Worm (Caenorhabditis elegans) whole organism, L3 larva: ENCODE results near the gene clec-127.

Experiments used
- R02D3.7 ChIP-seq: fragments of 150-350 bp; optimal IDR thresholded peaks from 2 replicates; lab custom pipeline; 2014; ENCODE audit warnings: missing biosample characterization, missing genetic modification characterization
- ZK546.5 ChIP-seq: sonication (generic microtip); optimal IDR thresholded peaks from 2 replicates; lab custom pipeline; 2017; ENCODE audit warnings: missing biosample characterization, missing genetic modification characterization
- aly-2 ChIP-seq: fragments of 150-350 bp; optimal IDR thresholded peaks from 2 replicates; lab custom pipeline; 2014; ENCODE audit warnings: missing biosample characterization, missing genetic modification characterization
- ama-1 ChIP-seq: fragments of 150-350 bp; optimal IDR thresholded peaks from 2 replicates; lab custom pipeline; 2018
- ceh-16 ChIP-seq: sonication (generic microtip); optimal IDR thresholded peaks from 2 replicates; lab custom pipeline; 2017; ENCODE audit warnings: missing biosample characterization, missing genetic modification characterization
- ceh-28 ChIP-seq: fragments of 150-350 bp; optimal IDR thresholded peaks from 2 replicates; lab custom pipeline; 2014; ENCODE audit warnings: missing biosample characterization, missing genetic modification reagents, missing genetic modification characterization
- ceh-82 ChIP-seq: fragments of 150-350 bp; optimal IDR thresholded peaks from 2 replicates; lab custom pipeline; 2014; ENCODE audit warnings: missing biosample characterization, missing genetic modification characterization
- ceh-9 ChIP-seq: sonication (generic microtip); optimal IDR thresholded peaks from 2 replicates; lab custom pipeline; 2018; ENCODE audit warnings: missing biosample characterization, missing genetic modification characterization
- daf-12 ChIP-seq: fragments of 150-350 bp; optimal IDR thresholded peaks from 2 replicates; lab custom pipeline; 2014; ENCODE audit warnings: missing biosample characterization, missing genetic modification reagents, missing genetic modification characterization
- egl-27 ChIP-seq: sonication (generic microtip); optimal IDR thresholded peaks from 4 replicates; lab custom pipeline; 2017; ENCODE audit warnings: missing biosample characterization, missing genetic modification reagents, missing genetic modification characterization
- egl-5 ChIP-seq: fragments of 150-350 bp; optimal IDR thresholded peaks from 2 replicates; lab custom pipeline; 2017; ENCODE audit warnings: missing biosample characterization, missing genetic modification reagents, missing genetic modification characterization, inconsistent platforms
- elt-2 ChIP-seq: sonication (generic microtip); optimal IDR thresholded peaks from 2 replicates; lab custom pipeline; 2016; ENCODE audit warnings: missing genetic modification reagents, mild to moderate bottlenecking, missing genetic modification characterization, missing compliant biosample characterization
- elt-3 ChIP-seq, 3 experiments: fragments of 150-350 bp in 1 of 3; sonication (generic microtip) in 2 of 3; optimal IDR thresholded peaks; 2 replicates in 2 of 3; 4 replicates in 1 of 3; lab custom pipeline; 2014 to 2017; ENCODE audit warnings: missing biosample characterization in 3 of 3, missing genetic modification characterization in 3 of 3
- fkh-10 ChIP-seq: sonication (generic microtip); optimal IDR thresholded peaks from 2 replicates; lab custom pipeline; 2017; ENCODE audit warnings: missing biosample characterization, missing genetic modification reagents, missing genetic modification characterization
- fos-1 ChIP-seq: fragments of 150-350 bp; optimal IDR thresholded peaks from 2 replicates; lab custom pipeline; 2014; ENCODE audit warnings: missing biosample characterization, missing genetic modification characterization
- hmg-11 ChIP-seq: sonication (generic microtip); optimal IDR thresholded peaks from 2 replicates; lab custom pipeline; 2016; ENCODE audit warnings: missing genetic modification characterization, missing compliant biosample characterization
- jun-1 ChIP-seq: fragments of 150-350 bp; optimal IDR thresholded peaks from 2 replicates; lab custom pipeline; 2014; ENCODE audit warnings: missing biosample characterization, missing genetic modification reagents, missing genetic modification characterization
- lin-15B ChIP-seq: fragments of 150-350 bp; optimal IDR thresholded peaks from 2 replicates; lab custom pipeline; 2014; ENCODE audit warnings: missing biosample characterization, missing genetic modification characterization
- lin-39 ChIP-seq: fragments of 150-350 bp; optimal IDR thresholded peaks from 2 replicates; lab custom pipeline; 2018; ENCODE audit warnings: missing biosample characterization, missing genetic modification reagents, missing genetic modification characterization
- lsy-12 ChIP-seq: sonication (generic microtip); optimal IDR thresholded peaks from 2 replicates; lab custom pipeline; 2016; ENCODE audit warnings: mild to moderate bottlenecking, missing genetic modification characterization, missing compliant biosample characterization
- nfya-1 ChIP-seq: sonication (generic microtip); optimal IDR thresholded peaks from 2 replicates; lab custom pipeline; 2017; ENCODE audit warnings: missing genetic modification characterization, mild to moderate bottlenecking, missing compliant biosample characterization, antibody characterized with exemption, moderate library complexity; ENCODE audit not compliant: insufficient read depth
- nhr-11 ChIP-seq: fragments of 150-350 bp; optimal IDR thresholded peaks from 2 replicates; lab custom pipeline; 2014; ENCODE audit warnings: missing biosample characterization, missing genetic modification characterization
- nhr-23 ChIP-seq: fragments of 150-350 bp; optimal IDR thresholded peaks from 2 replicates; lab custom pipeline; 2014; ENCODE audit warnings: missing biosample characterization, missing genetic modification reagents, missing genetic modification characterization
- nhr-237 ChIP-seq: fragments of 150-350 bp; optimal IDR thresholded peaks from 2 replicates; lab custom pipeline; 2014; ENCODE audit warnings: missing biosample characterization, missing genetic modification characterization
- nhr-25 ChIP-seq: sonication (generic microtip); optimal IDR thresholded peaks from 2 replicates; lab custom pipeline; 2017; ENCODE audit warnings: missing biosample characterization, missing genetic modification characterization
- nhr-28 ChIP-seq: fragments of 150-350 bp; optimal IDR thresholded peaks from 2 replicates; lab custom pipeline; 2014; ENCODE audit warnings: missing biosample characterization, missing genetic modification characterization
- nhr-43 ChIP-seq: sonication (generic microtip); optimal IDR thresholded peaks from 2 replicates; lab custom pipeline; 2016; ENCODE audit warnings: mild to moderate bottlenecking, missing genetic modification characterization, missing compliant biosample characterization; ENCODE audit not compliant: poor library complexity, severe bottlenecking
- nhr-76 ChIP-seq: fragments of 150-350 bp; sonication (generic microtip); optimal IDR thresholded peaks from 5 replicates; lab custom pipeline; 2014; ENCODE audit warnings: missing biosample characterization, missing genetic modification characterization
- pha-4 ChIP-seq: fragments of 150-350 bp; optimal IDR thresholded peaks from 2 replicates; lab custom pipeline; 2014; ENCODE audit warnings: missing biosample characterization, missing genetic modification reagents, missing genetic modification characterization
- pqm-1 ChIP-seq: fragments of 150-350 bp; optimal IDR thresholded peaks from 2 replicates; lab custom pipeline; 2017; ENCODE audit warnings: missing biosample characterization, missing genetic modification characterization, inconsistent platforms
- sea-2 ChIP-seq: fragments of 150-350 bp; sonication (generic microtip); optimal IDR thresholded peaks from 4 replicates; lab custom pipeline; 2014; ENCODE audit warnings: missing biosample characterization, missing genetic modification reagents, missing genetic modification characterization
- skn-1 ChIP-seq: fragments of 150-350 bp; optimal IDR thresholded peaks from 2 replicates; lab custom pipeline; 2014; ENCODE audit warnings: missing biosample characterization, missing genetic modification characterization
- snpc-4 ChIP-seq: fragments of 150-350 bp; optimal IDR thresholded peaks from 2 replicates; lab custom pipeline; 2014; ENCODE audit warnings: missing biosample characterization, missing genetic modification characterization
- tbx-2 ChIP-seq: sonication (generic microtip); optimal IDR thresholded peaks from 2 replicates; lab custom pipeline; 2016; ENCODE audit warnings: mild to moderate bottlenecking, missing genetic modification characterization, missing compliant biosample characterization
- unc-62 ChIP-seq: fragments of 150-350 bp; sonication (generic microtip); optimal IDR thresholded peaks from 4 replicates; lab custom pipeline; 2014; ENCODE audit warnings: missing biosample characterization, missing genetic modification reagents, missing genetic modification characterization
- zag-1 ChIP-seq: fragments of 150-350 bp; optimal IDR thresholded peaks from 2 replicates; lab custom pipeline; 2014; ENCODE audit warnings: missing biosample characterization, missing genetic modification characterization
- ztf-11 ChIP-seq: fragments of 150-350 bp; optimal IDR thresholded peaks from 2 replicates; lab custom pipeline; 2014; ENCODE audit warnings: missing biosample characterization, missing genetic modification characterization
- ztf-4 ChIP-seq: fragments of 150-350 bp; optimal IDR thresholded peaks from 2 replicates; lab custom pipeline; 2014; ENCODE audit warnings: missing biosample characterization, missing genetic modification characterization

The clec-127 gene

ce11 chrII:3520988-3521850, 47.8 kb downstream of the clec-127 start, which contains the start of gene W09G10.9 (continued):
- no peak for TF ChIP-seq ceh-16
- TF ChIP-seq aly-2 (tag; lab: Kevin White, UChicago): no peak
- TF ChIP-seq snpc-4 (tag; lab: Kevin White, UChicago): peak; percentile 25
- TF ChIP-seq nhr-28 (tag; lab: Kevin White, UChicago): no peak
- no peak for TF ChIP-seq nhr-76 (tag; lab: Kevin White, UChicago)
- TF ChIP-seq sea-2 (GFP tag; lab: Kevin White, UChicago): no peak
- no peak for TF ChIP-seq fos-1 (tag; lab: Kevin White, UChicago)

ce11 chrII:3518961-3519544, 50.0 kb downstream of the clec-127 start, which contains the start of gene clec-126:
clec-126 (plus strand) TSS chrII:3519494.
- TF ChIP-seq elt-2 (tag; lab: Kevin White, UChicago) (peak; percentile 78), ztf-11 (tag; lab: Kevin White, UChicago) (no peak), ceh-28 (tag; lab: Kevin White, UChicago) (peak; percentile 18), ZK546.5 (tag; lab: Kevin White, UChicago) (no peak), ama-1 (lab: Kevin White, UChicago) (peak; percentile 55), nhr-23 (tag; lab: Kevin White, UChicago) (peak; percentile 45), ceh-82 (tag; lab: Kevin White, UChicago) (peak; percentile 19), egl-5 (tag; lab: Kevin White, UChicago) (peak; percentile 70), ceh-9 (tag; lab: Kevin White, UChicago) (no peak), tbx-2 (tag; lab: Kevin White, UChicago) (peak; percentile 69), ceh-16 (peak; percentile 61), zag-1 (tag; lab: Kevin White, UChicago) (no peak), aly-2 (tag; lab: Kevin White, UChicago) (no peak), fkh-10 (GFP tag; lab: Kevin White, UChicago) (no peak), nhr-25 (tag; lab: Kevin White, UChicago) (peak; percentile 76), daf-12 (tag; lab: Kevin White, UChicago) (no peak), nfya-1 (tag; lab: Kevin White, UChicago) (peak; percentile 87), skn-1 (tag; lab: Kevin White, UChicago) (peak; percentile 21), lin-15B (tag; lab: Kevin White, UChicago) (peak; percentile 51), hmg-11 (tag; lab: Kevin White, UChicago) (peak; percentile 71), ztf-4 (tag; lab: Kevin White, UChicago) (peak; percentile 49), fos-1 (tag; lab: Kevin White, UChicago) (no peak), R02D3.7 (tag; lab: Kevin White, UChicago) (peak; percentile 17), pha-4 (tag; lab: Kevin White, UChicago) (peak; percentile 59), nhr-43 (tag; lab: Kevin White, UChicago) (peak; percentile 39), unc-62 (no peak), pqm-1 (tag; lab: Kevin White, UChicago) (peak; percentile 21), lin-39 (tag; lab: Kevin White, UChicago) (peak; percentile 76), egl-27 (tag; lab: Kevin White, UChicago) (peak; percentile 72), jun-1 (tag; lab: Kevin White, UChicago) (peak; percentile 58), elt-3 (tag; optimal IDR thresholded peaks at IDR 0.05; lab: Kevin White, UChicago) (peak in 1 of 3 experiments; percentile 10), nhr-237 (tag; lab: Kevin White, UChicago) (no peak), lsy-12 (tag; lab: Kevin White, UChicago) (peak; percentile 79), snpc-4 (tag; lab: Kevin White, UChicago) (peak; percentile 29), sea-2 (GFP tag; lab: Kevin White, UChicago) (no peak), nhr-11 (no peak)
